Worm (Caenorhabditis elegans): ENCODE results near the gene F13D12.10.

DNA sequence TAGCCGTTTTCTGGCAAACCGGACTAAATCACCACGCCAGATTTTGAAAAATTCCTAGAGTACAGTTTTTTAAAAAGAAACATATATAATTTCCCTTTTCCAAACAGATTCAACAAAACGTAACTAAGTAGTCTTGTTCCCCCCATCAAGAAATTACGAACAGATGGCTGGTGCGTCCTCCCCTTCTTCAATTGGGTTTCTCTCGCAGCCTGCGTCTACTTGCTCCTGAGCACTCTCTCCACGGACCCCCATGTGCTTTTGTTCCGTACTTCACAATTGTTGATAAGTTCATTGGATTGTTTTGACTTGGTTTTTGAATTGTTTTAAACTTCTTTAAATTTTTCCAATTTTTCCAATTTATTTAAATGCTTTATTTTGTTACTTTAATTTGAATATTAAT, 25.6 kb upstream of the F13D12.10 start:
- TF ChIP-seq hlh-17 (GFP tag; optimal IDR thresholded peaks at IDR 0.05; ENCODE audit: borderline replicate concordance) (no peak), tbx-2 (tag; optimal IDR thresholded peaks at IDR 0.05) (no peak), ceh-8 (GFP tag; optimal IDR thresholded peaks at IDR 0.05) (no peak), ets-5 (GFP tag; IDR thresholded peaks at IDR 0.05) (no peak), C34B4.2 (tag; optimal IDR thresholded peaks at IDR 0.05) (no peak), pqm-1 (tag; optimal IDR thresholded peaks at IDR 0.05) (no peak), mep-1 (tag; optimal IDR thresholded peaks at IDR 0.05) (no peak), nhr-76 (tag; optimal IDR thresholded peaks at IDR 0.05) (no peak), nhr-77 (tag; optimal IDR thresholded peaks at IDR 0.05) (no peak), nhr-71 (tag; optimal IDR thresholded peaks at IDR 0.05) (no peak), elt-3 (tag; optimal IDR thresholded peaks at IDR 0.05) (no peak), dpl-1 (GFP tag; optimal IDR thresholded peaks at IDR 0.05) (no peak), skn-1 (tag; optimal IDR thresholded peaks at IDR 0.05) (no peak), unc-86 (tag; optimal IDR thresholded peaks at IDR 0.05) (no peak)
